Fruit fly (Drosophila melanogaster): ENCODE data around the gene CG18581.

DNA sequence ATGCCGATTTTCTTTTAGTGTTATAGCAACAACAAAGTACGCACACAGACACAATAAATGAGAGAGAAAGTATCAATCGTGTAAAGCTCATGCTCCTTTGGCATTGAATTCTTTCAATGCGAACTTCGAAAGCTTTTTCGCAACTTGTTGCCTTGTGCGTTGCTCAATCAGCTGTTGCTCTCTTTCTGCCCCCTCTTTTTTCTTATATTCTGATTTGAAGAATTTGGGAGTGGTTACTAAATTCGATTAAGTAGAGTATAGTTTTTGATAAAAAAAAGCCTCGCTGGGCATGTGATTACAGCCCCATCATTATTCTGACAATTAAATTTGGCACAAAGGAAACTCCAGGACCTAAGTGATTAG lies 15.3 kb downstream of the CG18581 start:
- TF ChIP-seq CG8478 (optimal IDR thresholded peaks at IDR 0.05) (no peak), CTCF (optimal IDR thresholded peaks at IDR 0.05) (no peak)
